Fruit fly (Drosophila melanogaster) whole organism, wandering third instar larva: ENCODE data around the gene Dpm2.

ENCODE experiments used
- Abd-B ChIP-seq: fragments of >200 bp; optimal IDR thresholded peaks from 2 replicates; lab custom pipeline; 2017; ENCODE audit warnings: missing biosample characterization, missing genetic modification characterization
- CG32264 ChIP-seq: fragments of 200-800 bp; sonication (Bioruptor generic); optimal IDR thresholded peaks from 2 replicates; lab custom pipeline; 2016; ENCODE audit warnings: missing biosample characterization, missing genetic modification characterization
- CG9705 ChIP-seq: fragments of 200-800 bp; sonication (Bioruptor generic); optimal IDR thresholded peaks from 2 replicates; lab custom pipeline; 2018; ENCODE audit warnings: missing biosample characterization, mild to moderate bottlenecking, missing genetic modification characterization
- CrebA ChIP-seq: fragments of 200-800 bp; sonication (Bioruptor generic); optimal IDR thresholded peaks from 2 replicates; lab custom pipeline; 2016; ENCODE audit warnings: missing biosample characterization, mild to moderate bottlenecking, missing genetic modification characterization, borderline replicate concordance
- Dfd ChIP-seq: fragments of >200 bp; optimal IDR thresholded peaks from 2 replicates; lab custom pipeline; 2017; ENCODE audit warnings: missing biosample characterization, missing genetic modification characterization
- Dif ChIP-seq: fragments of 200-275, 200-300 bp; sonication (Bioruptor generic); optimal IDR thresholded peaks from 2 replicates; lab custom pipeline; 2018; ENCODE audit warnings: missing biosample characterization, missing genetic modification characterization; ENCODE audit not compliant: partially characterized antibody
- GATAd ChIP-seq: sonication (Bioruptor generic); optimal IDR thresholded peaks from 2 replicates; lab custom pipeline; 2016; ENCODE audit warnings: missing biosample characterization, missing genetic modification characterization
- HLH106 ChIP-seq: fragments of 200-800 bp; optimal IDR thresholded peaks from 3 replicates; lab custom pipeline; 2019; ENCODE audit warnings: missing biosample characterization, mild to moderate bottlenecking, missing genetic modification characterization, moderate library complexity
- Hnf4 ChIP-seq: fragments of 200-800 bp; sonication (Bioruptor generic); optimal IDR thresholded peaks from 2 replicates; lab custom pipeline; 2016; ENCODE audit warnings: missing biosample characterization, mild to moderate bottlenecking, missing genetic modification characterization
- Hr78 ChIP-seq: fragments of >200 bp; optimal IDR thresholded peaks from 2 replicates; lab custom pipeline; 2017; ENCODE audit warnings: missing biosample characterization, missing genetic modification characterization
- Hr83 ChIP-seq: fragments of 200-300 bp; sonication (Bioruptor generic); optimal IDR thresholded peaks from 2 replicates; lab custom pipeline; 2016; ENCODE audit warnings: missing biosample characterization, mild to moderate bottlenecking, missing genetic modification characterization, moderate library complexity; ENCODE audit not compliant: poor library complexity, severe bottlenecking
- Jra ChIP-seq: sonication (Bioruptor generic); optimal IDR thresholded peaks from 2 replicates; lab custom pipeline; 2016; ENCODE audit warnings: missing biosample characterization, missing genetic modification characterization
- Mio ChIP-seq: sonication (Bioruptor generic); optimal IDR thresholded peaks from 2 replicates; lab custom pipeline; 2016; ENCODE audit warnings: missing biosample characterization, missing genetic modification characterization
- Myc ChIP-seq: fragments of >200 bp; optimal IDR thresholded peaks from 2 replicates; lab custom pipeline; 2017
- N ChIP-seq: fragments of >200 bp; optimal IDR thresholded peaks from 2 replicates; lab custom pipeline; 2018; ENCODE audit warnings: missing biosample characterization, missing external identifiers, missing genetic modification characterization
- OdsH ChIP-seq: fragments of 200-800 bp; sonication (Bioruptor generic); optimal IDR thresholded peaks from 2 replicates; lab custom pipeline; 2016; ENCODE audit warnings: missing biosample characterization, mild to moderate bottlenecking, missing genetic modification characterization
- Rel ChIP-seq, 2 experiments: fragments of 200-800 bp; sonication (Bioruptor generic) in 1 of 2; optimal IDR thresholded peaks; 2 replicates in 1 of 2; 3 replicates in 1 of 2; lab custom pipeline; 2016 to 2019; ENCODE audit warnings: mild to moderate bottlenecking in 2 of 2, missing biosample characterization in 2 of 2, missing genetic modification characterization in 2 of 2, moderate library complexity in 1 of 2
- Sp1 ChIP-seq: fragments of 200-800 bp; sonication (Bioruptor generic); optimal IDR thresholded peaks from 3 replicates; lab custom pipeline; 2019; ENCODE audit warnings: missing biosample characterization, mild to moderate bottlenecking, missing genetic modification characterization, moderate library complexity
- Vsx2 ChIP-seq: fragments of 200-300, 225-300 bp; sonication (Bioruptor generic); optimal IDR thresholded peaks from 2 replicates; lab custom pipeline; 2018; ENCODE audit warnings: missing biosample characterization, missing genetic modification characterization; ENCODE audit not compliant: partially characterized antibody
- br ChIP-seq: fragments of 200-800 bp; sonication (Bioruptor generic); optimal IDR thresholded peaks from 2 replicates; lab custom pipeline; 2016; ENCODE audit warnings: missing biosample characterization, missing genetic modification characterization
- brk ChIP-seq: fragments of 200-800 bp; sonication (Bioruptor generic); optimal IDR thresholded peaks from 2 replicates; lab custom pipeline; 2016; ENCODE audit warnings: missing biosample characterization, mild to moderate bottlenecking, missing genetic modification characterization
- dl ChIP-seq, 2 experiments: fragments of 175-275, 200-275 bp in 1 of 2; fragments of 200-275 bp in 1 of 2; sonication (Bioruptor generic); optimal IDR thresholded peaks; lab custom pipeline; 2018; ENCODE audit warnings: mild to moderate bottlenecking in 2 of 2, missing biosample characterization in 2 of 2, missing genetic modification characterization in 2 of 2, moderate library complexity in 2 of 2; ENCODE audit not compliant: partially characterized antibody in 2 of 2, insufficient read depth in 1 of 2
- dmrt93B ChIP-seq: fragments of 200-800 bp; sonication (Bioruptor generic); optimal IDR thresholded peaks from 2 replicates; lab custom pipeline; 2018; ENCODE audit warnings: missing biosample characterization, mild to moderate bottlenecking, missing genetic modification characterization
- dsf ChIP-seq: sonication (Bioruptor generic); optimal IDR thresholded peaks from 2 replicates; lab custom pipeline; 2016; ENCODE audit warnings: missing biosample characterization, missing genetic modification characterization, borderline replicate concordance
- ey ChIP-seq: fragments of 200-800 bp; sonication (Bioruptor generic); optimal IDR thresholded peaks from 2 replicates; lab custom pipeline; 2016; ENCODE audit warnings: missing biosample characterization, missing genetic modification characterization
- foxo ChIP-seq, 2 experiments: fragments of 200-800 bp; sonication (Bioruptor generic); optimal IDR thresholded peaks; 2 replicates in 1 of 2; 3 replicates in 1 of 2; lab custom pipeline; 2016 to 2017; ENCODE audit warnings: missing biosample characterization in 2 of 2, missing genetic modification characterization in 2 of 2
- fru ChIP-seq: fragments of 200-800 bp; sonication (Bioruptor generic); optimal IDR thresholded peaks from 3 replicates; lab custom pipeline; 2016; ENCODE audit warnings: missing biosample characterization, mild to moderate bottlenecking, missing genetic modification characterization
- h ChIP-seq: fragments of 200-800 bp; sonication (Bioruptor generic); optimal IDR thresholded peaks from 3 replicates; lab custom pipeline; 2016; ENCODE audit warnings: missing biosample characterization, mild to moderate bottlenecking, missing genetic modification characterization
- jim ChIP-seq: fragments of 175-275, 200-325 bp; sonication (Bioruptor generic); optimal IDR thresholded peaks from 2 replicates; lab custom pipeline; 2016; ENCODE audit warnings: missing biosample characterization, mild to moderate bottlenecking, missing genetic modification characterization
- lola ChIP-seq: fragments of >200 bp; optimal IDR thresholded peaks from 2 replicates; lab custom pipeline; 2017; ENCODE audit warnings: missing biosample characterization, missing genetic modification characterization
- pan ChIP-seq: fragments of >200 bp; optimal IDR thresholded peaks from 2 replicates; lab custom pipeline; 2017
- psq ChIP-seq: fragments of 200-800 bp; sonication (Bioruptor generic); optimal IDR thresholded peaks from 3 replicates; lab custom pipeline; 2017; ENCODE audit warnings: missing biosample characterization, mild to moderate bottlenecking, missing genetic modification characterization, moderate library complexity
- rgr ChIP-seq: fragments of 200-800 bp; sonication (Bioruptor generic); optimal IDR thresholded peaks from 3 replicates; lab custom pipeline; 2016; ENCODE audit warnings: missing biosample characterization, mild to moderate bottlenecking, missing genetic modification characterization
- sage ChIP-seq: fragments of 200-800 bp; sonication (Bioruptor generic); optimal IDR thresholded peaks from 2 replicates; lab custom pipeline; 2016; ENCODE audit warnings: missing biosample characterization, mild to moderate bottlenecking, missing genetic modification characterization
- sv ChIP-seq: fragments of 200-800 bp; sonication (Bioruptor generic); optimal IDR thresholded peaks from 3 replicates; lab custom pipeline; 2016; ENCODE audit warnings: missing biosample characterization, missing genetic modification characterization
- tai ChIP-seq: sonication (Bioruptor generic); optimal IDR thresholded peaks from 2 replicates; lab custom pipeline; 2016; ENCODE audit warnings: missing biosample characterization, missing genetic modification characterization
- usp ChIP-seq: fragments of >200 bp; optimal IDR thresholded peaks from 2 replicates; lab custom pipeline; 2017; ENCODE audit warnings: missing biosample characterization, missing genetic modification characterization
- woc ChIP-seq: sonication (Bioruptor generic); optimal IDR thresholded peaks from 2 replicates; lab custom pipeline; 2016; ENCODE audit warnings: missing biosample characterization, mild to moderate bottlenecking, missing genetic modification characterization

The Dpm2 gene

dm6 chr3L:3303087-3303526 lies 16.2 kb upstream of the Dpm2 start, which contains the start of gene CG14968:
Gene CG14968, minus strand, starts transcription at chr3L:3303112.
- peak; percentile 91 for TF ChIP-seq sv (GFP tag; lab: Kevin White, UChicago)
- TF ChIP-seq dmrt93B (GFP tag; lab: Kevin White, UChicago) = peak; percentile 92
- TF ChIP-seq lola (GFP tag; lab: Kevin White, UChicago) = no peak
- peak; percentile 96 for TF ChIP-seq sage
- TF ChIP-seq h (GFP tag; lab: Kevin White, UChicago) = peak; percentile 99
- no peak for TF ChIP-seq Vsx2 (GFP tag; lab: Kevin White, UChicago)
- TF ChIP-seq usp = no peak
- TF ChIP-seq dsf (GFP tag; lab: Kevin White, UChicago) = peak; percentile 43
- TF ChIP-seq Hr78 = no peak
- peak; percentile 98 for TF ChIP-seq Sp1
- no peak for TF ChIP-seq jim (GFP tag; lab: Kevin White, UChicago)
- peak; percentile 63 for TF ChIP-seq Jra (GFP tag; lab: Kevin White, UChicago)
- TF ChIP-seq Abd-B (GFP tag; lab: Kevin White, UChicago) = no peak
- no peak for TF ChIP-seq dl (GFP tag; optimal IDR thresholded peaks at IDR 0.05; lab: Kevin White, UChicago; ENCODE audit: insufficient read depth in 1 of 2, partially characterized antibody in 2 of 2)
- peak; percentile 93 for TF ChIP-seq brk (GFP tag; lab: Kevin White, UChicago)
- peak; percentile 93 for TF ChIP-seq Myc (lab: Kevin White, UChicago)
- TF ChIP-seq Mio = peak; percentile 26
- no peak for TF ChIP-seq Dfd
- no peak for TF ChIP-seq N
- peak; percentile 72 for TF ChIP-seq tai (GFP tag; lab: Kevin White, UChicago)
- TF ChIP-seq Rel (GFP tag; optimal IDR thresholded peaks at IDR 0.05; lab: Kevin White, UChicago) = peak; percentile 70
- TF ChIP-seq Rel (tag; optimal IDR thresholded peaks at IDR 0.05; lab: Kevin White, UChicago) = peak; percentile 92
- TF ChIP-seq Hnf4 (GFP tag; lab: Kevin White, UChicago) = peak; percentile 86
- no peak for TF ChIP-seq pan (lab: Kevin White, UChicago)
- TF ChIP-seq HLH106 (tag; lab: Kevin White, UChicago) = peak; percentile 95
- TF ChIP-seq br (GFP tag; lab: Kevin White, UChicago) = peak; percentile 90
- TF ChIP-seq foxo (GFP tag; optimal IDR thresholded peaks at IDR 0.05; lab: Kevin White, UChicago) = peak; percentile 76 to 96
- peak; percentile 85 for TF ChIP-seq CrebA (GFP tag; lab: Kevin White, UChicago)
- peak; percentile 78 for TF ChIP-seq woc (GFP tag; lab: Kevin White, UChicago)
- TF ChIP-seq CG32264 (GFP tag; lab: Kevin White, UChicago) = peak; percentile 90
- peak; percentile 83 for TF ChIP-seq Hr83 (GFP tag; lab: Kevin White, UChicago)
- TF ChIP-seq Dif = no peak
- peak; percentile 86 for TF ChIP-seq CG9705 (GFP tag; lab: Kevin White, UChicago)
- peak; percentile 98 for TF ChIP-seq rgr (GFP tag; lab: Kevin White, UChicago)
- peak; percentile 92 for TF ChIP-seq fru
- peak; percentile 91 for TF ChIP-seq ey (GFP tag; lab: Kevin White, UChicago)
- TF ChIP-seq psq (GFP tag; lab: Kevin White, UChicago) = peak; percentile 94
- peak; percentile 16 for TF ChIP-seq GATAd (GFP tag; lab: Kevin White, UChicago)
- peak; percentile 98 for TF ChIP-seq OdsH (GFP tag; lab: Kevin White, UChicago)

- TF ChIP-seq h (GFP tag; lab: Kevin White, UChicago) (peak; percentile 39), lola (GFP tag; lab: Kevin White, UChicago) (no peak), psq (GFP tag; lab: Kevin White, UChicago) (no peak), woc (GFP tag; lab: Kevin White, UChicago) (peak; percentile 23), Sp1 (peak; percentile 21), Dif (peak; percentile 39), Vsx2 (GFP tag; lab: Kevin White, UChicago) (peak; percentile 25), Rel (GFP tag; optimal IDR thresholded peaks at IDR 0.05; lab: Kevin White, UChicago) (no peak), Rel (tag; optimal IDR thresholded peaks at IDR 0.05; lab: Kevin White, UChicago) (peak; percentile 77), Hnf4 (GFP tag; lab: Kevin White, UChicago) (peak; percentile 9), ey (GFP tag; lab: Kevin White, UChicago) (no peak), sage (peak; percentile 27), jim (GFP tag; lab: Kevin White, UChicago) (peak; percentile 39), HLH106 (tag; lab: Kevin White, UChicago) (peak; percentile 19)
These were observed 15.6 kb upstream of the Dpm2 start, which contains the start of gene ZnT63C for dm6 chr3L:3303534-3304459. Gene ZnT63C, plus strand, starts transcription at chr3L:3303708.
